Fruit fly (Drosophila melanogaster): ENCODE measurements around the gene Spn77Ba.
A peak's percentile ranks its signal among the peaks of the same experiment; 100 is the strongest.

Gene Spn77Ba

dm6 chr3L:20302081-20302630 lies 14.8 kb upstream of the Spn77Ba start, which contains the start of gene Pex23 (continued):
- TF ChIP-seq esg (GFP tag; conservative IDR thresholded peaks at IDR 0.05): peak; percentile 73
- TF ChIP-seq CG7556 (GFP tag; optimal IDR thresholded peaks at IDR 0.05): peak; percentile 69
- TF ChIP-seq CG17328 (GFP tag; IDR thresholded peaks at IDR 0.05): peak; percentile 77
- TF ChIP-seq Dref (GFP tag; IDR thresholded peaks at IDR 0.05): peak; percentile 88
- TF ChIP-seq exex (tag; optimal IDR thresholded peaks at IDR 0.05): no peak
- peak; percentile 56; the same call in 1 of the 3 replicates for TF ChIP-seq so (GFP tag; IDR thresholded peaks at IDR 0.05)
- TF ChIP-seq CG15011 (GFP tag; optimal IDR thresholded peaks at IDR 0.05): no peak
- TF ChIP-seq ken (GFP tag; IDR thresholded peaks at IDR 0.05): peak; percentile 79
- TF ChIP-seq ham (GFP tag; IDR thresholded peaks at IDR 0.05): peak; percentile 13; the same call in 1 of the 2 replicates
- TF ChIP-seq CG15073 (GFP tag; optimal IDR thresholded peaks at IDR 0.05): no peak
- TF ChIP-seq fd96Cb (tag; optimal IDR thresholded peaks at IDR 0.05): peak; percentile 66
- no peak for TF ChIP-seq Doc2 (GFP tag; IDR thresholded peaks at IDR 0.05)
- TF ChIP-seq jumu (GFP tag; optimal IDR thresholded peaks at IDR 0.05): peak; percentile 46
- TF ChIP-seq Chrac-16 (GFP tag; optimal IDR thresholded peaks at IDR 0.05): peak; percentile 85
- TF ChIP-seq vfl (GFP tag; optimal IDR thresholded peaks at IDR 0.05): peak; percentile 65
- TF ChIP-seq CG13287 (GFP tag; IDR thresholded peaks at IDR 0.05; ENCODE audit: partially characterized antibody): peak; percentile 99
- peak; percentile 81 for TF ChIP-seq Hmr (GFP tag; optimal IDR thresholded peaks at IDR 0.05)
- TF ChIP-seq chn (GFP tag; optimal IDR thresholded peaks at IDR 0.05): peak; percentile 83
- no peak for TF ChIP-seq Neu2 (GFP tag; optimal IDR thresholded peaks at IDR 0.05; ENCODE audit: borderline replicate concordance)
- TF ChIP-seq CG11695 (GFP tag; IDR thresholded peaks at IDR 0.05): peak; percentile 64; the same call in 2 of the 3 replicates
- TF ChIP-seq CG15601 (tag; optimal IDR thresholded peaks at IDR 0.05): peak; percentile 86
- peak; percentile 77 for TF ChIP-seq dmrt11E (tag; optimal IDR thresholded peaks at IDR 0.05)
- peak; percentile 97 for TF ChIP-seq CG15514 (GFP tag; optimal IDR thresholded peaks at IDR 0.05)
- peak; percentile 56 for TF ChIP-seq D19A (tag; optimal IDR thresholded peaks at IDR 0.05)
- TF ChIP-seq bbx (GFP tag; IDR thresholded peaks at IDR 0.05; ENCODE audit: partially characterized antibody): peak; percentile 96
- peak; percentile 71 for TF ChIP-seq H2.0 (GFP tag; IDR thresholded peaks at IDR 0.05)
- TF ChIP-seq CG8359 (GFP tag; optimal IDR thresholded peaks at IDR 0.05; ENCODE audit: borderline replicate concordance): no peak
- TF ChIP-seq fd3F (GFP tag; optimal IDR thresholded peaks at IDR 0.05): peak; percentile 67
- TF ChIP-seq dati (GFP tag; IDR thresholded peaks at IDR 0.05): no peak
- TF ChIP-seq Eip74EF (GFP tag; optimal IDR thresholded peaks at IDR 0.05): no peak
- no peak for TF ChIP-seq CG31365 (tag; optimal IDR thresholded peaks at IDR 0.05)
- no peak for TF ChIP-seq cad (GFP tag; optimal IDR thresholded peaks at IDR 0.05)
- TF ChIP-seq Spps (tag; optimal IDR thresholded peaks at IDR 0.05): peak; percentile 64
- no peak for TF ChIP-seq gcm2 (GFP tag; optimal IDR thresholded peaks at IDR 0.05)
- TF ChIP-seq wdn (GFP tag; IDR thresholded peaks at IDR 0.05): no peak
- TF ChIP-seq TFAM (GFP tag; optimal IDR thresholded peaks at IDR 0.05): no peak
- TF ChIP-seq CG10565 (GFP tag; optimal IDR thresholded peaks at IDR 0.05): no peak
- no peak for TF ChIP-seq CG3407 (GFP tag; optimal IDR thresholded peaks at IDR 0.05)
- peak; percentile 66 for TF ChIP-seq Sry-β (GFP tag; optimal IDR thresholded peaks at IDR 0.05)
- peak; percentile 79 for TF ChIP-seq CG7963 (GFP tag; IDR thresholded peaks at IDR 0.05; ENCODE audit: partially characterized antibody)
- TF ChIP-seq CG9797 (GFP tag; optimal IDR thresholded peaks at IDR 0.05): peak; percentile 53
- TF ChIP-seq gem (tag; optimal IDR thresholded peaks at IDR 0.05): peak; percentile 87
- TF ChIP-seq disco-r (GFP tag; optimal IDR thresholded peaks at IDR 0.05): no peak
- TF ChIP-seq CG13624 (GFP tag; optimal IDR thresholded peaks at IDR 0.05): peak; percentile 65
- TF ChIP-seq CoRest (tag; optimal IDR thresholded peaks at IDR 0.05): peak; percentile 89
- TF ChIP-seq prd (optimal IDR thresholded peaks at IDR 0.05): no peak
- peak; percentile 90 for TF ChIP-seq prd (GFP tag; IDR thresholded peaks at IDR 0.05)
- TF ChIP-seq br (optimal IDR thresholded peaks at IDR 0.05): no peak
- TF ChIP-seq unc-4 (GFP tag; IDR thresholded peaks at IDR 0.05; ENCODE audit: partially characterized antibody): peak; percentile 99
- TF ChIP-seq HLH3B (GFP tag; IDR thresholded peaks at IDR 0.05): peak; percentile 80
